Fruit fly (Drosophila melanogaster): ENCODE measurements around the gene CG33784.
A peak's percentile ranks its signal among the peaks of the same experiment; 100 is the strongest.

Gene CG33784

dm6 chr3R:10086683-10087082 is 19.0 kb downstream of the CG33784 start:
- peak; percentile 3 for TF ChIP-seq acj6 (GFP tag; optimal IDR thresholded peaks at IDR 0.05)
- no peak for TF ChIP-seq CG31627 (GFP tag; optimal IDR thresholded peaks at IDR 0.05)
- TF ChIP-seq CG11294 (GFP tag; IDR thresholded peaks at IDR 0.05): 0 out of 2 replicates have a peak, but pooled peaks have one; percentile 9
- no peak for TF ChIP-seq net (GFP tag; optimal IDR thresholded peaks at IDR 0.05)
- TF ChIP-seq dac (GFP tag; optimal IDR thresholded peaks at IDR 0.05): no peak
- TF ChIP-seq svp (GFP tag): no peak
- TF ChIP-seq Sox14 (GFP tag; optimal IDR thresholded peaks at IDR 0.05): peak; percentile 3
- no peak for TF ChIP-seq Lpt (GFP tag; optimal IDR thresholded peaks at IDR 0.05)
- no peak for TF ChIP-seq topi (GFP tag; optimal IDR thresholded peaks at IDR 0.05)
- TF ChIP-seq Sox102F (GFP tag; optimal IDR thresholded peaks at IDR 0.05): no peak
- no peak for TF ChIP-seq eg (GFP tag; IDR thresholded peaks at IDR 0.05)
- TF ChIP-seq Eip78C (GFP tag): peak; percentile 75
- peak; percentile 7 for TF ChIP-seq CG10669 (GFP tag; optimal IDR thresholded peaks at IDR 0.05)
- TF ChIP-seq Blimp-1 (GFP tag; optimal IDR thresholded peaks at IDR 0.05): no peak

dm6 chr3R:10087206-10087927 is 19.7 kb downstream of the CG33784 start:
- TF ChIP-seq CG8119 (GFP tag; IDR thresholded peaks at IDR 0.05) (peak; percentile 91), Ets21C (GFP tag; optimal IDR thresholded peaks at IDR 0.05) (peak; percentile 78), fkh (GFP tag; optimal IDR thresholded peaks at IDR 0.05) (peak; percentile 79), CG8632 (GFP tag; optimal IDR thresholded peaks at IDR 0.05) (peak; percentile 88), lz (GFP tag; optimal IDR thresholded peaks at IDR 0.05) (peak; percentile 85), acj6 (GFP tag; optimal IDR thresholded peaks at IDR 0.05) (peak; percentile 95), OdsH (GFP tag; optimal IDR thresholded peaks at IDR 0.05) (peak; percentile 94), CG6163 (GFP tag; IDR thresholded peaks at IDR 0.05) (peak; percentile 96), Eip75B (GFP tag; optimal IDR thresholded peaks at IDR 0.05) (peak; percentile 89), Lpt (GFP tag; optimal IDR thresholded peaks at IDR 0.05) (peak; percentile 84), salr (GFP tag; optimal IDR thresholded peaks at IDR 0.05) (peak; percentile 90 to 91), Hr4 (GFP tag; optimal IDR thresholded peaks at IDR 0.05) (peak; percentile 91), Met (GFP tag; optimal IDR thresholded peaks at IDR 0.05) (peak; percentile 86), Smox (GFP tag; optimal IDR thresholded peaks at IDR 0.05) (peak; percentile 84), eg (GFP tag; IDR thresholded peaks at IDR 0.05) (peak; percentile 94), Sox102F (GFP tag; optimal IDR thresholded peaks at IDR 0.05) (peak; percentile 81), vri (GFP tag; optimal IDR thresholded peaks at IDR 0.05) (peak; percentile 91), net (GFP tag; optimal IDR thresholded peaks at IDR 0.05) (peak; percentile 93), CG8319 (GFP tag; optimal IDR thresholded peaks at IDR 0.05) (peak; percentile 82), CG16779 (tag; optimal IDR thresholded peaks at IDR 0.05) (peak; percentile 66), CG31627 (GFP tag; optimal IDR thresholded peaks at IDR 0.05) (peak; percentile 90), CG9139 (GFP tag; optimal IDR thresholded peaks at IDR 0.05) (peak; percentile 77), fd59A (GFP tag; optimal IDR thresholded peaks at IDR 0.05) (peak; percentile 90), dac (GFP tag; optimal IDR thresholded peaks at IDR 0.05) (peak; percentile 73), dsx (GFP tag; optimal IDR thresholded peaks at IDR 0.05; ENCODE audit: poor library complexity, severe bottlenecking) (peak; percentile 85), CG7368 (GFP tag; optimal IDR thresholded peaks at IDR 0.05) (peak; percentile 91), CG32006 (GFP tag; optimal IDR thresholded peaks at IDR 0.05) (peak; percentile 93), ss (GFP tag; optimal IDR thresholded peaks at IDR 0.05) (peak; percentile 72 to 87), topi (GFP tag; optimal IDR thresholded peaks at IDR 0.05) (peak; percentile 87), CG6854 (GFP tag; optimal IDR thresholded peaks at IDR 0.05) (no peak), CG4318 (GFP tag; optimal IDR thresholded peaks at IDR 0.05) (peak; percentile 78), cyc (GFP tag; optimal IDR thresholded peaks at IDR 0.05) (peak; percentile 85), Hr38 (GFP tag; optimal IDR thresholded peaks at IDR 0.05) (no peak), svp (GFP tag) (peak; percentile 89), esn (GFP tag; optimal IDR thresholded peaks at IDR 0.05) (peak; percentile 88), Sox15 (GFP tag; optimal IDR thresholded peaks at IDR 0.05) (peak; percentile 87), CG34406 (GFP tag; optimal IDR thresholded peaks at IDR 0.05) (peak; percentile 87), Eip78C (GFP tag) (peak; percentile 98), CG6792 (GFP tag; optimal IDR thresholded peaks at IDR 0.05) (peak; percentile 90), pdm3 (GFP tag; optimal IDR thresholded peaks at IDR 0.05) (peak; percentile 95), fd85E (GFP tag; optimal IDR thresholded peaks at IDR 0.05) (peak; percentile 51), CG3919 (GFP tag; optimal IDR thresholded peaks at IDR 0.05) (peak; percentile 95), CG15336 (GFP tag; IDR thresholded peaks at IDR 0.05) (peak; percentile 86), Blimp-1 (GFP tag; optimal IDR thresholded peaks at IDR 0.05) (peak; percentile 23)

Measured in whole organism, prepupa.